Worm (Caenorhabditis elegans): ENCODE data around the gene glb-1.

ce11 chrIII:8903263-8903662 lies 19.8 kb downstream of the glb-1 start:
- TF ChIP-seq ceh-100 (GFP tag; IDR thresholded peaks at IDR 0.05), result no peak
- no peak for TF ChIP-seq lin-35 (GFP tag; optimal IDR thresholded peaks at IDR 0.05)
- TF ChIP-seq atf-7 (tag; optimal IDR thresholded peaks at IDR 0.05), result no peak
- TF ChIP-seq ztf-25 (GFP tag; IDR thresholded peaks at IDR 0.05), result no peak
- no peak for TF ChIP-seq efl-1 (GFP tag; optimal IDR thresholded peaks at IDR 0.05)
- no peak for TF ChIP-seq egl-44 (GFP tag; IDR thresholded peaks at IDR 0.05)
